Worm (Caenorhabditis elegans) whole organism, L2 larva: ENCODE results near the gene clec-162.

Source experiments
- R02D3.7 ChIP-seq: fragments of 150-350 bp; optimal IDR thresholded peaks from 2 replicates; lab custom pipeline; 2014; ENCODE audit warnings: missing biosample characterization, missing genetic modification characterization
- ZK546.5 ChIP-seq: sonication (generic microtip); optimal IDR thresholded peaks from 2 replicates; lab custom pipeline; 2017; ENCODE audit warnings: missing biosample characterization, missing genetic modification characterization
- aly-2 ChIP-seq: fragments of 150-350 bp; optimal IDR thresholded peaks from 2 replicates; lab custom pipeline; 2014; ENCODE audit warnings: missing biosample characterization, missing genetic modification characterization
- ama-1 ChIP-seq: fragments of 150-350 bp; optimal IDR thresholded peaks from 2 replicates; lab custom pipeline; 2018; ENCODE audit warnings: inconsistent platforms
- egl-27 ChIP-seq: sonication (generic microtip); optimal IDR thresholded peaks from 3 replicates; lab custom pipeline; 2017; ENCODE audit warnings: missing biosample characterization, missing genetic modification reagents, missing genetic modification characterization
- elt-1 ChIP-seq: fragments of 150-350 bp; optimal IDR thresholded peaks from 2 replicates; lab custom pipeline; 2014; ENCODE audit warnings: missing biosample characterization, missing genetic modification characterization
- lin-13 ChIP-seq: fragments of 150-350 bp; optimal IDR thresholded peaks from 2 replicates; lab custom pipeline; 2014; ENCODE audit warnings: missing biosample characterization, missing genetic modification reagents, missing genetic modification characterization
- lin-39 ChIP-seq: fragments of 150-350 bp; optimal IDR thresholded peaks from 2 replicates; lab custom pipeline; 2014; ENCODE audit warnings: missing biosample characterization, missing genetic modification reagents, missing genetic modification characterization
- mbf-1 ChIP-seq: sonication (generic microtip); optimal IDR thresholded peaks from 2 replicates; lab custom pipeline; 2017; ENCODE audit warnings: missing biosample characterization, missing genetic modification characterization
- nhr-12 ChIP-seq: fragments of 150-350 bp; optimal IDR thresholded peaks from 2 replicates; lab custom pipeline; 2014; ENCODE audit warnings: missing biosample characterization, missing genetic modification characterization
- nhr-237 ChIP-seq: fragments of 150-350 bp; optimal IDR thresholded peaks from 2 replicates; lab custom pipeline; 2014; ENCODE audit warnings: missing biosample characterization, missing genetic modification characterization
- nhr-25 ChIP-seq: fragments of 150-350 bp; sonication (generic microtip); optimal IDR thresholded peaks from 3 replicates; lab custom pipeline; 2014; ENCODE audit warnings: missing biosample characterization, missing genetic modification characterization
- unc-39 ChIP-seq: fragments of 150-350 bp; optimal IDR thresholded peaks from 2 replicates; lab custom pipeline; 2014; ENCODE audit warnings: missing biosample characterization, missing genetic modification characterization
- unc-62 ChIP-seq: fragments of 150-350 bp; optimal IDR thresholded peaks from 2 replicates; lab custom pipeline; 2014; ENCODE audit warnings: missing biosample characterization, missing genetic modification reagents, missing genetic modification characterization

DNA sequence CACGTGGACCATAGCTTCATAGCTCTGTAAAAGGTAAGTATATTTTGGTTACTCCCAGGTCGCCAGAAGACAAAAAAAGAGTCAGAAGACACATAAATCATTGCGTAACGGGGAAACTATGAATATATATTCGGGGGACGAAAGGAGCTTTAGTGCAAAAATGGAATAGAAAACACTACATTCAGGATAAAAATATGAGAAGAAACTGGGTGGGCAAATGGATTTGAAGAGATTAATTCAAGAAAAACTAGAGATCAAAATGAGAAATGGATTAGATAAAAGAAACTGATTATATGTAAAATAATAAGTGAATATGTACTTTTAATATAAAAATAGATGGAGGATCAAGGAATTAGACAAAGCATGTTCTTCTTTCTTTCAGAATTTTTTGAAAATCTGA, 2.4 kb upstream of the clec-162 start, which contains the start of gene C07A9.12:
- TF ChIP-seq egl-27 (no peak), aly-2 (no peak), nhr-237 (tag; lab: Kevin White, UChicago) (no peak), ama-1 (lab: Kevin White, UChicago) (no peak), mbf-1 (tag; lab: Kevin White, UChicago) (no peak), lin-13 (GFP tag; lab: Kevin White, UChicago) (no peak), unc-39 (no peak), unc-62 (GFP tag; lab: Kevin White, UChicago) (no peak), nhr-12 (tag; lab: Kevin White, UChicago) (no peak), elt-1 (no peak), ZK546.5 (no peak), lin-39 (tag; lab: Kevin White, UChicago) (no peak), R02D3.7 (tag; lab: Kevin White, UChicago) (no peak), nhr-25 (no peak)
